Worm (Caenorhabditis elegans) whole organism, L3 larva: ENCODE results near the gene R11D1.4.

Source experiments
- aly-2 ChIP-seq: fragments of 150-350 bp; optimal IDR thresholded peaks from 2 replicates; lab custom pipeline; 2014; ENCODE audit warnings: missing biosample characterization, missing genetic modification characterization
- ama-1 ChIP-seq: fragments of 150-350 bp; optimal IDR thresholded peaks from 2 replicates; lab custom pipeline; 2018
- daf-12 ChIP-seq: fragments of 150-350 bp; optimal IDR thresholded peaks from 2 replicates; lab custom pipeline; 2014; ENCODE audit warnings: missing biosample characterization, missing genetic modification reagents, missing genetic modification characterization
- elt-2 ChIP-seq: sonication (generic microtip); optimal IDR thresholded peaks from 2 replicates; lab custom pipeline; 2016; ENCODE audit warnings: missing genetic modification reagents, mild to moderate bottlenecking, missing genetic modification characterization, missing compliant biosample characterization
- jun-1 ChIP-seq: fragments of 150-350 bp; optimal IDR thresholded peaks from 2 replicates; lab custom pipeline; 2014; ENCODE audit warnings: missing biosample characterization, missing genetic modification reagents, missing genetic modification characterization
- mdl-1 ChIP-seq: fragments of 150-350 bp; optimal IDR thresholded peaks from 2 replicates; lab custom pipeline; 2014; ENCODE audit warnings: missing biosample characterization, missing genetic modification characterization
- nhr-12 ChIP-seq: fragments of 150-350 bp; optimal IDR thresholded peaks from 2 replicates; lab custom pipeline; 2014; ENCODE audit warnings: missing biosample characterization, missing genetic modification characterization
- nhr-76 ChIP-seq: fragments of 150-350 bp; sonication (generic microtip); optimal IDR thresholded peaks from 5 replicates; lab custom pipeline; 2014; ENCODE audit warnings: missing biosample characterization, missing genetic modification characterization
- nhr-77 ChIP-seq: fragments of 150-350 bp; optimal IDR thresholded peaks from 2 replicates; lab custom pipeline; 2014; ENCODE audit warnings: missing biosample characterization, missing genetic modification characterization
- skn-1 ChIP-seq: fragments of 150-350 bp; optimal IDR thresholded peaks from 2 replicates; lab custom pipeline; 2014; ENCODE audit warnings: missing biosample characterization, missing genetic modification characterization
- snpc-4 ChIP-seq: fragments of 150-350 bp; optimal IDR thresholded peaks from 2 replicates; lab custom pipeline; 2014; ENCODE audit warnings: missing biosample characterization, missing genetic modification characterization
- tbx-2 ChIP-seq: sonication (generic microtip); optimal IDR thresholded peaks from 2 replicates; lab custom pipeline; 2016; ENCODE audit warnings: mild to moderate bottlenecking, missing genetic modification characterization, missing compliant biosample characterization
- unc-62 ChIP-seq: fragments of 150-350 bp; sonication (generic microtip); optimal IDR thresholded peaks from 4 replicates; lab custom pipeline; 2014; ENCODE audit warnings: missing biosample characterization, missing genetic modification reagents, missing genetic modification characterization

ce11 chrV:12670607-12671006 is 43.4 kb downstream of the R11D1.4 start, which contains the start of gene srx-116:
- no peak for TF ChIP-seq daf-12 (tag; lab: Kevin White, UChicago)
- TF ChIP-seq nhr-12: no peak
- no peak for TF ChIP-seq mdl-1 (tag; lab: Kevin White, UChicago)
- no peak for TF ChIP-seq elt-2 (tag; lab: Kevin White, UChicago)
- no peak for TF ChIP-seq snpc-4 (tag; lab: Kevin White, UChicago)
- no peak for TF ChIP-seq nhr-76 (tag; lab: Kevin White, UChicago)
- no peak for TF ChIP-seq aly-2 (tag; lab: Kevin White, UChicago)
- no peak for TF ChIP-seq jun-1 (tag; lab: Kevin White, UChicago)
- TF ChIP-seq tbx-2 (tag; lab: Kevin White, UChicago): no peak
- no peak for TF ChIP-seq unc-62 (GFP tag; lab: Kevin White, UChicago)
- no peak for TF ChIP-seq ama-1 (lab: Kevin White, UChicago)
- TF ChIP-seq nhr-77 (tag; lab: Kevin White, UChicago): no peak
- TF ChIP-seq skn-1 (tag; lab: Kevin White, UChicago): no peak
